Worm (Caenorhabditis elegans): ENCODE data around the gene pxn-1.

ce11 chrV:8465386-8465785, 29.3 kb upstream of the pxn-1 start, which contains the start of gene mrps-2:
- TF ChIP-seq tbx-7 (tag; optimal IDR thresholded peaks at IDR 0.05) = no peak
- TF ChIP-seq unc-86 (tag; optimal IDR thresholded peaks at IDR 0.05) = no peak
- TF ChIP-seq ceh-34 (tag; optimal IDR thresholded peaks at IDR 0.05) = no peak
- no peak for TF ChIP-seq ama-1 (optimal IDR thresholded peaks at IDR 0.05)
- no peak for TF ChIP-seq lin-11 (tag; optimal IDR thresholded peaks at IDR 0.05)
- TF ChIP-seq ceh-2 (tag; optimal IDR thresholded peaks at IDR 0.05) = no peak
- TF ChIP-seq fkh-6 (tag; optimal IDR thresholded peaks at IDR 0.05) = no peak
- no peak for TF ChIP-seq ceh-19 (GFP tag; optimal IDR thresholded peaks at IDR 0.05)
- no peak for TF ChIP-seq hlh-8 (tag; optimal IDR thresholded peaks at IDR 0.05)
- no peak for TF ChIP-seq ceh-9 (tag; optimal IDR thresholded peaks at IDR 0.05)
- TF ChIP-seq pha-4 (tag; optimal IDR thresholded peaks at IDR 0.05) = no peak
- no peak for TF ChIP-seq elt-2 (tag; optimal IDR thresholded peaks at IDR 0.05)
- TF ChIP-seq dmd-4 (tag; optimal IDR thresholded peaks at IDR 0.05; ENCODE audit: borderline replicate concordance) = no peak

Measured in whole organism, late embryonic.